Worm (Caenorhabditis elegans) whole organism, L3 larva: ENCODE data around the gene tnt-2.

Source experiments
- ama-1 ChIP-seq: fragments of 150-350 bp; optimal IDR thresholded peaks from 2 replicates; lab custom pipeline; 2018
- elt-1 ChIP-seq: fragments of 150-350 bp; optimal IDR thresholded peaks from 2 replicates; lab custom pipeline; 2014; ENCODE audit warnings: missing biosample characterization, missing genetic modification characterization
- elt-2 ChIP-seq: sonication (generic microtip); optimal IDR thresholded peaks from 2 replicates; lab custom pipeline; 2016; ENCODE audit warnings: missing genetic modification reagents, mild to moderate bottlenecking, missing genetic modification characterization, missing compliant biosample characterization
- elt-3 ChIP-seq, 3 experiments: fragments of 150-350 bp in 1 of 3; sonication (generic microtip) in 2 of 3; optimal IDR thresholded peaks; 2 replicates in 2 of 3; 4 replicates in 1 of 3; lab custom pipeline; 2014 to 2017; ENCODE audit warnings: missing biosample characterization in 3 of 3, missing genetic modification characterization in 3 of 3
- fos-1 ChIP-seq: fragments of 150-350 bp; optimal IDR thresholded peaks from 2 replicates; lab custom pipeline; 2014; ENCODE audit warnings: missing biosample characterization, missing genetic modification characterization
- jun-1 ChIP-seq: fragments of 150-350 bp; optimal IDR thresholded peaks from 2 replicates; lab custom pipeline; 2014; ENCODE audit warnings: missing biosample characterization, missing genetic modification reagents, missing genetic modification characterization
- nhr-76 ChIP-seq: fragments of 150-350 bp; sonication (generic microtip); optimal IDR thresholded peaks from 5 replicates; lab custom pipeline; 2014; ENCODE audit warnings: missing biosample characterization, missing genetic modification characterization
- pha-4 ChIP-seq: fragments of 150-350 bp; optimal IDR thresholded peaks from 2 replicates; lab custom pipeline; 2014; ENCODE audit warnings: missing biosample characterization, missing genetic modification reagents, missing genetic modification characterization
- pqm-1 ChIP-seq: fragments of 150-350 bp; optimal IDR thresholded peaks from 2 replicates; lab custom pipeline; 2017; ENCODE audit warnings: missing biosample characterization, missing genetic modification characterization, inconsistent platforms
- snpc-4 ChIP-seq: fragments of 150-350 bp; optimal IDR thresholded peaks from 2 replicates; lab custom pipeline; 2014; ENCODE audit warnings: missing biosample characterization, missing genetic modification characterization
- tbx-2 ChIP-seq: sonication (generic microtip); optimal IDR thresholded peaks from 2 replicates; lab custom pipeline; 2016; ENCODE audit warnings: mild to moderate bottlenecking, missing genetic modification characterization, missing compliant biosample characterization
- unc-62 ChIP-seq: fragments of 150-350 bp; sonication (generic microtip); optimal IDR thresholded peaks from 4 replicates; lab custom pipeline; 2014; ENCODE audit warnings: missing biosample characterization, missing genetic modification reagents, missing genetic modification characterization
- zag-1 ChIP-seq: fragments of 150-350 bp; optimal IDR thresholded peaks from 2 replicates; lab custom pipeline; 2014; ENCODE audit warnings: missing biosample characterization, missing genetic modification characterization
- ztf-11 ChIP-seq: fragments of 150-350 bp; optimal IDR thresholded peaks from 2 replicates; lab custom pipeline; 2014; ENCODE audit warnings: missing biosample characterization, missing genetic modification characterization

ce11 chrX:8677320-8677719 is 46.0 kb downstream of the tnt-2 start:
- no peak for TF ChIP-seq elt-3 (tag; optimal IDR thresholded peaks at IDR 0.05; lab: Kevin White, UChicago)
- TF ChIP-seq tbx-2 (tag; lab: Kevin White, UChicago) = no peak
- TF ChIP-seq jun-1 (tag; lab: Kevin White, UChicago) = no peak
- TF ChIP-seq snpc-4 (tag; lab: Kevin White, UChicago) = no peak
- no peak for TF ChIP-seq unc-62 (GFP tag; lab: Kevin White, UChicago)
- no peak for TF ChIP-seq pha-4 (tag; lab: Kevin White, UChicago)
- no peak for TF ChIP-seq fos-1 (tag; lab: Kevin White, UChicago)
- no peak for TF ChIP-seq zag-1 (tag; lab: Kevin White, UChicago)
- TF ChIP-seq nhr-76 (tag; lab: Kevin White, UChicago) = no peak
- no peak for TF ChIP-seq pqm-1
- TF ChIP-seq elt-1 (tag; lab: Kevin White, UChicago) = no peak
- no peak for TF ChIP-seq elt-2 (tag; lab: Kevin White, UChicago)
- TF ChIP-seq ztf-11 (tag; lab: Kevin White, UChicago) = no peak
- no peak for TF ChIP-seq ama-1 (lab: Kevin White, UChicago)
